Worm (Caenorhabditis elegans) whole organism, L1 larva: ENCODE measurements around the gene C45B11.5.

ENCODE experiments used
- C34B4.2 ChIP-seq: sonication (generic microtip); optimal IDR thresholded peaks from 2 replicates; lab custom pipeline; 2017; ENCODE audit warnings: mild to moderate bottlenecking, missing genetic modification characterization, missing compliant biosample characterization
- aha-1 ChIP-seq: fragments of 150-350 bp; optimal IDR thresholded peaks from 2 replicates; lab custom pipeline; 2014; ENCODE audit warnings: missing biosample characterization, missing genetic modification characterization
- alr-1 ChIP-seq: fragments of 200-800 bp; sonication (Bioruptor generic); optimal IDR thresholded peaks from 2 replicates; lab custom pipeline; 2018; ENCODE audit warnings: borderline replicate concordance, mild to moderate bottlenecking, missing genetic modification characterization, missing compliant biosample characterization
- blmp-1 ChIP-seq: fragments of 150-350 bp; optimal IDR thresholded peaks from 2 replicates; lab custom pipeline; 2014; ENCODE audit warnings: missing biosample characterization, missing genetic modification characterization
- ceh-8 ChIP-seq: fragments of 200-800 bp; sonication (Bioruptor generic); optimal IDR thresholded peaks from 2 replicates; lab custom pipeline; 2018; ENCODE audit warnings: mild to moderate bottlenecking, missing genetic modification characterization, moderate library complexity, missing compliant biosample characterization
- ceh-82 ChIP-seq, 3 experiments: fragments of 150-350 bp in 1 of 3; sonication (generic microtip) in 2 of 3; optimal IDR thresholded peaks; 2 replicates each; lab custom pipeline; 2014 to 2017; ENCODE audit warnings: missing biosample characterization in 3 of 3, missing genetic modification characterization in 3 of 3
- ceh-90 ChIP-seq: sonication (generic microtip); optimal IDR thresholded peaks from 2 replicates; lab custom pipeline; 2016; ENCODE audit warnings: missing genetic modification characterization, missing compliant biosample characterization
- ces-1 ChIP-seq: fragments of 150-350 bp; optimal IDR thresholded peaks from 2 replicates; lab custom pipeline; 2014; ENCODE audit warnings: missing biosample characterization, missing genetic modification reagents, missing genetic modification characterization
- dpl-1 ChIP-seq, 3 experiments: fragments of 150-350 bp in 2 of 3; sonication (generic microtip) in 1 of 3; optimal IDR thresholded peaks; 2 replicates each; lab custom pipeline; 2014 to 2017; ENCODE audit warnings: missing biosample characterization in 3 of 3, missing genetic modification characterization in 3 of 3, missing genetic modification reagents in 3 of 3
- dsc-1 ChIP-seq: sonication (generic microtip); optimal IDR thresholded peaks from 2 replicates; lab custom pipeline; 2016; ENCODE audit warnings: mild to moderate bottlenecking, missing genetic modification characterization, missing compliant biosample characterization
- efl-1 ChIP-seq, 4 experiments: fragments of 150-350 bp; optimal IDR thresholded peaks in 3 of 4; peaks in 1 of 4; 1 replicate in 1 of 4; 2 replicates in 3 of 4; lab custom pipeline; 2014; ENCODE audit warnings: missing biosample characterization in 2 of 4, missing genetic modification characterization in 2 of 4, missing genetic modification reagents in 2 of 4
- fkh-10 ChIP-seq: sonication (generic microtip); optimal IDR thresholded peaks from 2 replicates; lab custom pipeline; 2017; ENCODE audit warnings: missing biosample characterization, missing genetic modification reagents, missing genetic modification characterization
- fkh-8 ChIP-seq: sonication (generic microtip); optimal IDR thresholded peaks from 2 replicates; lab custom pipeline; 2016; ENCODE audit warnings: mild to moderate bottlenecking, missing genetic modification characterization, missing compliant biosample characterization
- hlh-4 ChIP-seq: sonication (generic microtip); optimal IDR thresholded peaks from 2 replicates; lab custom pipeline; 2016; ENCODE audit warnings: mild to moderate bottlenecking, missing genetic modification characterization, missing compliant biosample characterization
- hpl-2 ChIP-seq: fragments of 150-350 bp; optimal IDR thresholded peaks from 2 replicates; lab custom pipeline; 2014; ENCODE audit warnings: missing biosample characterization, missing genetic modification reagents, missing genetic modification characterization
- lin-13 ChIP-seq: fragments of 150-350 bp; optimal IDR thresholded peaks from 2 replicates; lab custom pipeline; 2014; ENCODE audit warnings: missing biosample characterization, missing genetic modification reagents, missing genetic modification characterization
- lin-14 ChIP-seq: fragments of 200-800 bp; sonication (Bioruptor generic); optimal IDR thresholded peaks from 2 replicates; lab custom pipeline; 2018; ENCODE audit warnings: mild to moderate bottlenecking, missing genetic modification characterization, moderate library complexity, missing compliant biosample characterization
- lin-15B ChIP-seq: fragments of 150-350 bp; sonication (generic microtip); optimal IDR thresholded peaks from 3 replicates; lab custom pipeline; 2014; ENCODE audit warnings: missing biosample characterization, missing genetic modification characterization
- lin-35 ChIP-seq, 2 experiments: fragments of 150-350 bp; optimal IDR thresholded peaks; 2 replicates each; lab custom pipeline; 2014; ENCODE audit warnings: missing biosample characterization in 2 of 2, missing genetic modification characterization in 2 of 2, missing genetic modification reagents in 2 of 2
- lin-39 ChIP-seq: fragments of 150-350 bp; optimal IDR thresholded peaks from 2 replicates; lab custom pipeline; 2014; ENCODE audit warnings: missing biosample characterization, missing genetic modification reagents, missing genetic modification characterization
- lsy-2 ChIP-seq, 2 experiments: fragments of 150-350 bp; optimal IDR thresholded peaks; 2 replicates each; lab custom pipeline; 2014; ENCODE audit warnings: missing biosample characterization in 2 of 2, missing genetic modification characterization in 2 of 2
- mef-2 ChIP-seq: fragments of 150-350 bp; optimal IDR thresholded peaks from 2 replicates; lab custom pipeline; 2014; ENCODE audit warnings: missing biosample characterization, missing genetic modification characterization
- mep-1 ChIP-seq: fragments of 150-350 bp; optimal IDR thresholded peaks from 2 replicates; lab custom pipeline; 2014; ENCODE audit warnings: missing biosample characterization, missing genetic modification characterization
- nhr-20 ChIP-seq: sonication (generic microtip); optimal IDR thresholded peaks from 2 replicates; lab custom pipeline; 2016; ENCODE audit warnings: mild to moderate bottlenecking, missing genetic modification characterization, missing compliant biosample characterization
- nhr-28 ChIP-seq: fragments of 150-350 bp; optimal IDR thresholded peaks from 2 replicates; lab custom pipeline; 2014; ENCODE audit warnings: missing biosample characterization, missing genetic modification characterization
- nhr-47 ChIP-seq: sonication (generic microtip); optimal IDR thresholded peaks from 2 replicates; lab custom pipeline; 2016; ENCODE audit warnings: mild to moderate bottlenecking, missing genetic modification characterization, moderate library complexity, missing compliant biosample characterization
- nhr-71 ChIP-seq: sonication (generic microtip); optimal IDR thresholded peaks from 2 replicates; lab custom pipeline; 2016; ENCODE audit warnings: mild to moderate bottlenecking, missing genetic modification characterization, moderate library complexity, missing compliant biosample characterization
- nhr-76 ChIP-seq: sonication (generic microtip); optimal IDR thresholded peaks from 2 replicates; lab custom pipeline; 2017; ENCODE audit warnings: missing biosample characterization, missing genetic modification characterization
- nhr-84 ChIP-seq: sonication (generic microtip); optimal IDR thresholded peaks from 2 replicates; lab custom pipeline; 2017; ENCODE audit warnings: missing biosample characterization, missing genetic modification characterization
- nhr-85 ChIP-seq: sonication (generic microtip); peaks from one replicate; lab custom pipeline; 2016; ENCODE audit warnings: missing genetic modification characterization, inconsistent platforms, missing compliant biosample characterization
- rnt-1 ChIP-seq: sonication (generic microtip); optimal IDR thresholded peaks from 2 replicates; lab custom pipeline; 2016; ENCODE audit warnings: mild to moderate bottlenecking, missing genetic modification characterization, moderate library complexity, missing compliant biosample characterization
- snpc-4 ChIP-seq: fragments of 150-350 bp; optimal IDR thresholded peaks from 2 replicates; lab custom pipeline; 2014; ENCODE audit warnings: missing biosample characterization, missing genetic modification characterization
- snu-23 ChIP-seq: sonication (generic microtip); optimal IDR thresholded peaks from 2 replicates; lab custom pipeline; 2016; ENCODE audit warnings: missing genetic modification characterization, missing compliant biosample characterization
- sox-4 ChIP-seq: sonication (generic microtip); optimal IDR thresholded peaks from 2 replicates; lab custom pipeline; 2016; ENCODE audit warnings: missing genetic modification characterization, missing compliant biosample characterization
- swsn-7 ChIP-seq: sonication (generic microtip); optimal IDR thresholded peaks from 2 replicates; lab custom pipeline; 2016; ENCODE audit warnings: missing genetic modification characterization, missing compliant biosample characterization
- tbx-2 ChIP-seq: sonication (generic microtip); optimal IDR thresholded peaks from 2 replicates; lab custom pipeline; 2016; ENCODE audit warnings: missing genetic modification characterization, missing compliant biosample characterization
- tlp-1 ChIP-seq: fragments of 150-350 bp; optimal IDR thresholded peaks from 2 replicates; lab custom pipeline; 2014; ENCODE audit warnings: missing biosample characterization, missing genetic modification characterization
- unc-98 ChIP-seq: fragments of 200-800 bp; sonication (Bioruptor generic); IDR thresholded peaks from 2 replicates; pipeline ENCODE4 v1.3.6; 2022; ENCODE audit warnings: missing genetic modification characterization, missing compliant biosample characterization
- vab-15 ChIP-seq: sonication (generic microtip); optimal IDR thresholded peaks from 2 replicates; lab custom pipeline; 2017; ENCODE audit warnings: missing genotype, mild to moderate bottlenecking, missing genetic modification characterization, missing compliant biosample characterization
- xbp-1 ChIP-seq: sonication (generic microtip); optimal IDR thresholded peaks from 2 replicates; lab custom pipeline; 2016; ENCODE audit warnings: missing genetic modification characterization, missing compliant biosample characterization
- ztf-4 ChIP-seq: fragments of 150-350 bp; optimal IDR thresholded peaks from 2 replicates; lab custom pipeline; 2014; ENCODE audit warnings: missing biosample characterization, missing genetic modification characterization

Gene C45B11.5

DNA sequence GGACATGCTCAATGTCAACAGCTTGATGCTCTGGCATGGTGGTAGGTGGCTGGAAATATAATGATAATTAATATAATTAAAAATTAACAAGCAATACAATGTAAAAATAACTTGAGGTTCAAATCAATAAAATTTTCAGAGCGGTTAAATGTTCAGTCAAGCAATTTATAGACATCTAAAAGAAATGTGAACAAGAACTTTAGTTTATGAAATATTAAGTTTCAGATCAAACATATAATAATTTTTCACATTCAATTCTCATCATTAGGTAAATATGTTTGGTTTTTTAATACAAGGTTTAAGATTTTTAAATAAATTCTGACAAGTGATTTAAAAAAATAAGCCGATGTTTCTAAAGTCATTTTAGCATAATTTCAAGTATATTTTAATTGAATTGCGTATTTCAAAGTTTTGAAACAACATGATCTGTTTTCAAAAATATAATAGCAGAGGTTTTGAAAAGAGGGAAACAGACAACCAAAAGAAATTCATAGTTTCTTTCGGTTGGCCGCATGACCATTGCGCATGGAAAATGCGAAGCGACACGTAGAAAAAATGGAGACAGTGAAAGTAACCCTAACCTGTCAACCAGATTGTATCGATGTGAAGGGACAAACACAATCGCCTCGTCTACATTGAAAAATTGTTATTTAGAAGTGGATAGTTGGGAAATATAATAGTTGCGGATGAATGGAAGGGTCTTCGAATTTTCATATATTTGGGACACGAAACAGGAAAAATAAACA, 18.8 kb downstream of the C45B11.5 start, which contains the start of gene T04C12.11 (continued):
- TF ChIP-seq ceh-8 (no peak), rnt-1 (tag; lab: Kevin White, UChicago) (no peak), alr-1 (tag; lab: Kevin White, UChicago) (no peak), efl-1 (optimal IDR thresholded peaks at IDR 0.05; lab: Kevin White, UChicago) (no peak), efl-1 (GFP tag; optimal IDR thresholded peaks at IDR 0.05 in 1 of 2; lab: Kevin White, UChicago) (peak in 1 of 2 experiments; percentile 64), C34B4.2 (tag; lab: Kevin White, UChicago) (no peak), xbp-1 (tag; lab: Kevin White, UChicago) (no peak), nhr-76 (tag; lab: Kevin White, UChicago) (no peak)

DNA sequence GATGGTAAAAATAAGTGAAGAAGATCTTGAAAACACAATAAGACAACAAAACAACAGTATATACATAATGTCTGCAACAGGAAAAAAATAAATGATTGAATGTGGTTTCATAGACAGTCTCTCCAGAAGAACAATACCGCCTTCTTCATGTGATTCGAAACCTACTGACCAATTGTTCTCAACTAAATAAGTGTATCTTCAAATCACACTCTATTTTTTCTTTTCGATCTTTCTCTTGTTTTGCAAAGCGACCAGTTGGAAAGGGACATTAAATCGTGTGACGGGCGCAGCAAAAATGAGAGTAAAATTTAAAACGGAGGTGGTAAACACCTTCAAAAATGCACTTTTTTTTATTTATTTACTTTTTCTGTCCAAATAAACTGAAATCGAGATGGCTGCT, 20.3 kb downstream of the C45B11.5 start:
- TF ChIP-seq lin-35 (GFP tag; optimal IDR thresholded peaks at IDR 0.05; lab: Kevin White, UChicago) (peak in 1 of 2 experiments; percentile 15), tlp-1 (tag; lab: Kevin White, UChicago) (no peak), lin-14 (GFP tag; lab: Kevin White, UChicago) (peak; percentile 62), nhr-71 (tag; lab: Kevin White, UChicago) (peak; percentile 12), nhr-20 (tag; lab: Kevin White, UChicago) (peak; percentile 36), snu-23 (GFP tag; lab: Kevin White, UChicago) (peak; percentile 40), C34B4.2 (tag; lab: Kevin White, UChicago) (no peak), nhr-85 (tag; lab: Kevin White, UChicago) (peak; percentile 70), blmp-1 (tag; lab: Kevin White, UChicago) (peak; percentile 90), mep-1 (peak; percentile 23), nhr-76 (tag; lab: Kevin White, UChicago) (no peak), mef-2 (tag; lab: Kevin White, UChicago) (no peak)

ce11 chrV:11063115-11063514, 21.5 kb downstream of the C45B11.5 start, which contains the start of gene T04C12.9:
TSS of gene T04C12.9 (minus strand) at chrV:11063215.
- TF ChIP-seq ceh-82 (tag; optimal IDR thresholded peaks at IDR 0.05; lab: Kevin White, UChicago) (no peak), tbx-2 (no peak), lin-15B (tag; lab: Kevin White, UChicago) (no peak), hpl-2 (GFP tag; lab: Kevin White, UChicago) (no peak), nhr-71 (tag; lab: Kevin White, UChicago) (no peak), swsn-7 (tag; lab: Kevin White, UChicago) (no peak), dpl-1 (GFP tag; optimal IDR thresholded peaks at IDR 0.05; lab: Kevin White, UChicago) (no peak), ztf-4 (no peak), dsc-1 (tag; lab: Kevin White, UChicago) (no peak), nhr-76 (tag; lab: Kevin White, UChicago) (no peak), nhr-84 (tag; lab: Kevin White, UChicago) (no peak)

- TF ChIP-seq fkh-8 (tag; lab: Kevin White, UChicago) (peak; percentile 6), efl-1 (optimal IDR thresholded peaks at IDR 0.05; lab: Kevin White, UChicago) (no peak), efl-1 (GFP tag; optimal IDR thresholded peaks at IDR 0.05 in 1 of 2; lab: Kevin White, UChicago) (no peak), nhr-28 (tag; lab: Kevin White, UChicago) (no peak), xbp-1 (tag; lab: Kevin White, UChicago) (no peak), hlh-4 (tag; lab: Kevin White, UChicago) (no peak), hpl-2 (GFP tag; lab: Kevin White, UChicago) (no peak)
These were observed 23.9 kb downstream of the C45B11.5 start, which contains the start of gene nlp-80 for ce11 chrV:11065513-11065912. TSS of gene nlp-80 (minus strand) at chrV:11065613.

DNA sequence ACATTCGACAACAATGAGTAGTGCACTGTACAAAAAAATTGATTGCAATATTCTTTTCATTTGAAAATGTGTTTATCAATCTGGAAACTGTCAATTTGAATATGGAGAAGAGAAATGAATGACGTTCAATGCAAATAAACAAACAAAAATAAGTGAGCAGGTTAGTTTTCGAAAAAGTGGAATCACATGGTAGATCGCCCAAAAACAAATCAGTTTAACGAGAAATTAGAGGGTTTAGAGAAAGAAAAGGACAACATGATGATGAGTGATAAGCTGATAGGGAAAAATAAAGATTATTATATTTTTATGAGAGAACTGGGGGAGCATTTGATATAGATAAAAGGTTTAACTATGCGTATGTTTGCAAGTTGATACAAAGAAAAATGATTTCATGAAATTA, 27.7 kb downstream of the C45B11.5 start, which contains the start of gene T04C12.8:
Gene T04C12.8, minus strand, starts transcription at position 82 of the 400 bp plus-strand sequence.
- TF ChIP-seq aha-1 (tag; lab: Kevin White, UChicago): no peak
- no peak for TF ChIP-seq lin-39
- no peak for TF ChIP-seq sox-4 (tag; lab: Kevin White, UChicago)
- no peak for TF ChIP-seq xbp-1 (tag; lab: Kevin White, UChicago)
- TF ChIP-seq snpc-4: no peak
- no peak for TF ChIP-seq nhr-28 (tag; lab: Kevin White, UChicago)
- TF ChIP-seq snu-23 (GFP tag; lab: Kevin White, UChicago): no peak
- no peak for TF ChIP-seq alr-1 (tag; lab: Kevin White, UChicago)
- no peak for TF ChIP-seq ceh-90
- peak; percentile 3 for TF ChIP-seq blmp-1 (tag; lab: Kevin White, UChicago)
- peak; percentile 5 for TF ChIP-seq nhr-47 (tag; lab: Kevin White, UChicago)
- TF ChIP-seq lsy-2 (tag; optimal IDR thresholded peaks at IDR 0.05; lab: Kevin White, UChicago): no peak
- TF ChIP-seq vab-15 (tag; lab: Kevin White, UChicago): no peak
- no peak for TF ChIP-seq lin-13 (GFP tag; lab: Kevin White, UChicago)
- no peak for TF ChIP-seq dpl-1 (GFP tag; optimal IDR thresholded peaks at IDR 0.05; lab: Kevin White, UChicago)
- TF ChIP-seq ces-1 (GFP tag; lab: Kevin White, UChicago): no peak
- TF ChIP-seq lin-15B (tag; lab: Kevin White, UChicago): no peak
- no peak for TF ChIP-seq unc-98 (GFP tag; lab: Robert Waterston, UW)
- TF ChIP-seq fkh-10: no peak
- TF ChIP-seq ceh-8: no peak
